Worm (Caenorhabditis elegans) whole organism, L1 larva: ENCODE measurements around the gene Y60A9.1.

Experiments used
- C04F5.9 ChIP-seq: sonication (generic microtip); optimal IDR thresholded peaks from 2 replicates; lab custom pipeline; 2016; ENCODE audit warnings: missing genetic modification characterization, missing compliant biosample characterization
- dsc-1 ChIP-seq: sonication (generic microtip); optimal IDR thresholded peaks from 2 replicates; lab custom pipeline; 2016; ENCODE audit warnings: mild to moderate bottlenecking, missing genetic modification characterization, missing compliant biosample characterization
- egl-27 ChIP-seq, 2 experiments: fragments of 150-350 bp in 1 of 2; sonication (generic microtip); optimal IDR thresholded peaks; 3 replicates each; lab custom pipeline; 2017 to 2018; ENCODE audit warnings: missing biosample characterization in 2 of 2, missing genetic modification characterization in 2 of 2, missing genetic modification reagents in 2 of 2
- tbx-2 ChIP-seq: sonication (generic microtip); optimal IDR thresholded peaks from 2 replicates; lab custom pipeline; 2016; ENCODE audit warnings: missing genetic modification characterization, missing compliant biosample characterization

- TF ChIP-seq tbx-2 (tag; lab: Kevin White, UChicago) (no peak), dsc-1 (tag; lab: Kevin White, UChicago) (no peak), egl-27 (tag; optimal IDR thresholded peaks at IDR 0.05; lab: Kevin White, UChicago) (no peak), C04F5.9 (no peak)
These were observed 10.7 kb upstream of the Y60A9.1 start, which contains the start of gene frpr-17 for ce11 chrX:14405817-14406216.
